Worm (Caenorhabditis elegans) whole organism, L4 larva: ENCODE data around the gene plc-1.

ENCODE experiments used
- jun-1 ChIP-seq: fragments of 150-350 bp; optimal IDR thresholded peaks from 2 replicates; lab custom pipeline; 2014; ENCODE audit warnings: missing biosample characterization, missing genetic modification reagents, missing genetic modification characterization
- sdz-12 ChIP-seq: fragments of 200-800 bp; sonication (Bioruptor generic); optimal IDR thresholded peaks from 2 replicates; lab custom pipeline; 2018; ENCODE audit warnings: mild to moderate bottlenecking, missing genetic modification characterization, missing compliant biosample characterization
- snpc-4 ChIP-seq: fragments of 150-350 bp; optimal IDR thresholded peaks from 2 replicates; lab custom pipeline; 2014; ENCODE audit warnings: missing biosample characterization, missing genetic modification characterization

ce11 chrX:10754532-10754931 is 83.9 kb downstream of the plc-1 start:
- TF ChIP-seq sdz-12 (no peak), jun-1 (no peak), snpc-4 (tag; lab: Kevin White, UChicago) (no peak)
